Fruit fly (Drosophila melanogaster): ENCODE results near the gene aust.

aust gene

dm6 chr2L:9207133-9207532 is 43.7 kb downstream of the aust start:
- TF ChIP-seq CG17806 (tag; optimal IDR thresholded peaks at IDR 0.05) (peak; percentile 59), CG10348 (GFP tag; IDR thresholded peaks at IDR 0.05) (peak; percentile 74; the same call in 1 of the 2 replicates), CG32121 (GFP tag; IDR thresholded peaks at IDR 0.05) (peak; percentile 87), gl (tag; optimal IDR thresholded peaks at IDR 0.05) (no peak), Pif1A (GFP tag; optimal IDR thresholded peaks at IDR 0.05) (peak; percentile 56), CG8159 (tag; optimal IDR thresholded peaks at IDR 0.05) (peak; percentile 64), CG4496 (GFP tag; IDR thresholded peaks at IDR 0.05) (peak; percentile 87; the same call in 2 of the 3 replicates), CG13204 (GFP tag; optimal IDR thresholded peaks at IDR 0.05) (no peak), D1 (tag; optimal IDR thresholded peaks at IDR 0.05) (no peak), CG14655 (GFP tag; optimal IDR thresholded peaks at IDR 0.05) (peak; percentile 94), Pif1B (GFP tag; optimal IDR thresholded peaks at IDR 0.05) (peak; percentile 71), Ets98B (GFP tag; IDR thresholded peaks at IDR 0.05) (peak; percentile 77), CG34367 (tag; optimal IDR thresholded peaks at IDR 0.05) (peak; percentile 4), EcR (GFP tag; optimal IDR thresholded peaks at IDR 0.05) (no peak), CG12605 (GFP tag; IDR thresholded peaks at IDR 0.05) (peak; percentile 77), Snoo (tag; optimal IDR thresholded peaks at IDR 0.05) (peak; percentile 5), fd96Ca (GFP tag; IDR thresholded peaks at IDR 0.05) (no peak; the same call in 2 of the 3 replicates), CG8301 (tag; optimal IDR thresholded peaks at IDR 0.05) (peak; percentile 91), rn (GFP tag; IDR thresholded peaks at IDR 0.05) (peak; percentile 45), CG9948 (tag; optimal IDR thresholded peaks at IDR 0.05) (peak; percentile 79), CG15710 (tag; optimal IDR thresholded peaks at IDR 0.05) (peak; percentile 9)

- TF ChIP-seq CG8159 (tag; optimal IDR thresholded peaks at IDR 0.05) (peak; percentile 73), Pif1B (GFP tag; optimal IDR thresholded peaks at IDR 0.05) (no peak), CG17806 (tag; optimal IDR thresholded peaks at IDR 0.05) (peak; percentile 73), CG32121 (GFP tag; IDR thresholded peaks at IDR 0.05) (peak; percentile 84), CG34367 (tag; optimal IDR thresholded peaks at IDR 0.05) (peak; percentile 14), fd96Ca (GFP tag; IDR thresholded peaks at IDR 0.05) (no peak), CG12605 (GFP tag; IDR thresholded peaks at IDR 0.05) (peak; percentile 62), rn (GFP tag; IDR thresholded peaks at IDR 0.05) (peak; percentile 77), CG14655 (GFP tag; optimal IDR thresholded peaks at IDR 0.05) (peak; percentile 88), CG4496 (GFP tag; IDR thresholded peaks at IDR 0.05) (peak; percentile 74), CG9948 (tag; optimal IDR thresholded peaks at IDR 0.05) (peak; percentile 81), Ets98B (GFP tag; IDR thresholded peaks at IDR 0.05) (peak; percentile 52), Snoo (tag; optimal IDR thresholded peaks at IDR 0.05) (no peak), gl (tag; optimal IDR thresholded peaks at IDR 0.05) (no peak), CG15710 (tag; optimal IDR thresholded peaks at IDR 0.05) (peak; percentile 48), CG8301 (tag; optimal IDR thresholded peaks at IDR 0.05) (peak; percentile 88), D1 (tag; optimal IDR thresholded peaks at IDR 0.05) (peak; percentile 5), Pif1A (GFP tag; optimal IDR thresholded peaks at IDR 0.05) (peak; percentile 9), CG13204 (GFP tag; optimal IDR thresholded peaks at IDR 0.05) (no peak), EcR (GFP tag; optimal IDR thresholded peaks at IDR 0.05) (no peak), CG10348 (GFP tag; IDR thresholded peaks at IDR 0.05) (no peak)
Observed at dm6 chr2L:9206401-9206800, 44.4 kb downstream of the aust start.

- no peak for TF ChIP-seq CG10348 (GFP tag; IDR thresholded peaks at IDR 0.05)
- peak; percentile 95 for TF ChIP-seq CG12605 (GFP tag; IDR thresholded peaks at IDR 0.05)
- TF ChIP-seq Snoo (tag; optimal IDR thresholded peaks at IDR 0.05) = peak; percentile 53
- TF ChIP-seq CG4496 (GFP tag; IDR thresholded peaks at IDR 0.05) = peak; percentile 84
- TF ChIP-seq fd96Ca (GFP tag; IDR thresholded peaks at IDR 0.05) = peak; percentile 95
- TF ChIP-seq Pif1B (GFP tag; optimal IDR thresholded peaks at IDR 0.05) = peak; percentile 72
- peak; percentile 58 for TF ChIP-seq CG15710 (tag; optimal IDR thresholded peaks at IDR 0.05)
- no peak for TF ChIP-seq rn (GFP tag; IDR thresholded peaks at IDR 0.05)
- peak; percentile 79 for TF ChIP-seq CG13204 (GFP tag; optimal IDR thresholded peaks at IDR 0.05)
- TF ChIP-seq CG17806 (tag; optimal IDR thresholded peaks at IDR 0.05) = no peak
- TF ChIP-seq Pif1A (GFP tag; optimal IDR thresholded peaks at IDR 0.05) = peak; percentile 55
- peak; percentile 97 for TF ChIP-seq Ets98B (GFP tag; IDR thresholded peaks at IDR 0.05)
- TF ChIP-seq CG32121 (GFP tag; IDR thresholded peaks at IDR 0.05) = peak; percentile 95
- TF ChIP-seq CG9948 (tag; optimal IDR thresholded peaks at IDR 0.05) = peak; percentile 15
- no peak for TF ChIP-seq D1 (tag; optimal IDR thresholded peaks at IDR 0.05)
- peak; percentile 57 for TF ChIP-seq CG8159 (tag; optimal IDR thresholded peaks at IDR 0.05)
- TF ChIP-seq CG34367 (tag; optimal IDR thresholded peaks at IDR 0.05) = peak; percentile 46
- peak; percentile 40 for TF ChIP-seq CG8301 (tag; optimal IDR thresholded peaks at IDR 0.05)
- peak; percentile 96 for TF ChIP-seq EcR (GFP tag; optimal IDR thresholded peaks at IDR 0.05)
- peak; percentile 83 for TF ChIP-seq gl (tag; optimal IDR thresholded peaks at IDR 0.05)
- TF ChIP-seq CG14655 (GFP tag; optimal IDR thresholded peaks at IDR 0.05) = peak; percentile 57
Observed at dm6 chr2L:9205133-9205615, 45.7 kb downstream of the aust start.

dm6 chr2L:9203401-9203800 is 47.4 kb downstream of the aust start:
- TF ChIP-seq gl (tag; optimal IDR thresholded peaks at IDR 0.05) = peak; percentile 83
- TF ChIP-seq CG12605 (GFP tag; IDR thresholded peaks at IDR 0.05) = peak; percentile 70
- TF ChIP-seq CG32121 (GFP tag; IDR thresholded peaks at IDR 0.05) = peak; percentile 66
- TF ChIP-seq CG15710 (tag; optimal IDR thresholded peaks at IDR 0.05) = peak; percentile 32
- peak; percentile 10 for TF ChIP-seq CG9948 (tag; optimal IDR thresholded peaks at IDR 0.05)
- no peak for TF ChIP-seq CG10348 (GFP tag; IDR thresholded peaks at IDR 0.05)
- TF ChIP-seq CG4496 (GFP tag; IDR thresholded peaks at IDR 0.05) = peak; percentile 62; the same call in 2 of the 3 replicates
- TF ChIP-seq Pif1B (GFP tag; optimal IDR thresholded peaks at IDR 0.05) = peak; percentile 65
- peak; percentile 99 for TF ChIP-seq EcR (GFP tag; optimal IDR thresholded peaks at IDR 0.05)
- TF ChIP-seq CG8159 (tag; optimal IDR thresholded peaks at IDR 0.05) = peak; percentile 16
- no peak for TF ChIP-seq D1 (tag; optimal IDR thresholded peaks at IDR 0.05)
- no peak for TF ChIP-seq CG17806 (tag; optimal IDR thresholded peaks at IDR 0.05)
- no peak for TF ChIP-seq rn (GFP tag; IDR thresholded peaks at IDR 0.05)
- peak; percentile 75; the same call in 1 of the 2 replicates for TF ChIP-seq Ets98B (GFP tag; IDR thresholded peaks at IDR 0.05)
- peak; percentile 77; the same call in 2 of the 3 replicates for TF ChIP-seq fd96Ca (GFP tag; IDR thresholded peaks at IDR 0.05)
- TF ChIP-seq CG13204 (GFP tag; optimal IDR thresholded peaks at IDR 0.05) = peak; percentile 68
- TF ChIP-seq CG14655 (GFP tag; optimal IDR thresholded peaks at IDR 0.05) = peak; percentile 49
- TF ChIP-seq CG8301 (tag; optimal IDR thresholded peaks at IDR 0.05) = peak; percentile 7
- TF ChIP-seq Pif1A (GFP tag; optimal IDR thresholded peaks at IDR 0.05) = peak; percentile 42
- no peak for TF ChIP-seq Snoo (tag; optimal IDR thresholded peaks at IDR 0.05)
- no peak for TF ChIP-seq CG34367 (tag; optimal IDR thresholded peaks at IDR 0.05)

Measured in whole organism, pupa.